Fruit fly (Drosophila melanogaster) whole organism, pupa: ENCODE measurements around the gene TfIIA-S.

Experiments
- CG14655 ChIP-seq: fragments of 200-800 bp; sonication (Bioruptor generic); optimal IDR thresholded peaks from 3 replicates; lab custom pipeline; 2017; ENCODE audit warnings: mild to moderate bottlenecking, missing biosample characterization, missing genetic modification reagents, missing genetic modification characterization
- CG17806 ChIP-seq: fragments of 200-800 bp; sonication (Bioruptor generic); optimal IDR thresholded peaks from 2 replicates; lab custom pipeline; 2018; ENCODE audit warnings: missing biosample characterization, mild to moderate bottlenecking, missing genetic modification characterization, moderate library complexity
- CG34367 ChIP-seq: fragments of 200-800 bp; sonication (Bioruptor generic); optimal IDR thresholded peaks from 2 replicates; lab custom pipeline; 2018; ENCODE audit warnings: missing biosample characterization, mild to moderate bottlenecking, missing genetic modification characterization
- CG4496 ChIP-seq: fragments of 200-800 bp; sonication (Bioruptor generic); IDR thresholded peaks from 3 replicates; pipeline ENCODE4 v1.3.6; 2022; ENCODE audit warnings: missing biosample characterization, missing genetic modification characterization
- CG9948 ChIP-seq: fragments of 200-800 bp; sonication (Bioruptor generic); optimal IDR thresholded peaks from 2 replicates; lab custom pipeline; 2018; ENCODE audit warnings: missing biosample characterization, mild to moderate bottlenecking, missing genetic modification characterization, moderate library complexity
- EcR ChIP-seq: fragments of 200-800 bp; sonication (Bioruptor generic); optimal IDR thresholded peaks from 3 replicates; lab custom pipeline; 2019; ENCODE audit warnings: missing biosample characterization, missing genetic modification characterization, mild to moderate bottlenecking, moderate library complexity, missing genetic modification reagents
- Ets98B ChIP-seq: fragments of 200-800 bp; sonication (Bioruptor generic); IDR thresholded peaks from 2 replicates; pipeline ENCODE4 v1.3.6; 2022; ENCODE audit warnings: missing biosample characterization, missing genetic modification characterization
- Pif1A ChIP-seq: fragments of 200-800 bp; sonication (Bioruptor generic); optimal IDR thresholded peaks from 3 replicates; lab custom pipeline; 2016; ENCODE audit warnings: missing biosample characterization, missing genetic modification characterization
- Pif1B ChIP-seq: fragments of 200-800 bp; sonication (Bioruptor generic); optimal IDR thresholded peaks from 3 replicates; lab custom pipeline; 2016; ENCODE audit warnings: missing biosample characterization, missing genetic modification characterization
- Snoo ChIP-seq: fragments of 200-800 bp; sonication (Bioruptor generic); optimal IDR thresholded peaks from 3 replicates; lab custom pipeline; 2017; ENCODE audit warnings: missing biosample characterization, mild to moderate bottlenecking, missing genetic modification characterization, inconsistent platforms
- fd96Ca ChIP-seq: fragments of 200-800 bp; sonication (Bioruptor generic); IDR thresholded peaks from 3 replicates; pipeline ENCODE4 v1.3.6; 2022; ENCODE audit warnings: missing biosample characterization, missing genetic modification characterization
- gl ChIP-seq: fragments of 200-800 bp; sonication (Bioruptor generic); optimal IDR thresholded peaks from 2 replicates; lab custom pipeline; 2018; ENCODE audit warnings: missing biosample characterization, mild to moderate bottlenecking, missing genetic modification characterization

dm6 chr3R:23887096-23887421, 3.8 kb downstream of the TfIIA-S start:
- TF ChIP-seq gl (tag; lab: Kevin White, UChicago) (peak; percentile 82), CG34367 (tag; lab: Kevin White, UChicago) (peak; percentile 93), Pif1A (peak; percentile 93), CG9948 (tag; lab: Kevin White, UChicago) (peak; percentile 97), CG17806 (tag; lab: Kevin White, UChicago) (peak; percentile 96), fd96Ca (GFP tag; lab: Robert Waterston, UW) (peak; percentile 91), Ets98B (GFP tag; lab: Robert Waterston, UW) (peak; percentile 98), EcR (GFP tag; lab: Kevin White, UChicago) (no peak), CG14655 (peak; percentile 98), Pif1B (GFP tag; lab: Kevin White, UChicago) (peak; percentile 88), Snoo (tag; lab: Kevin White, UChicago) (peak; percentile 87), CG4496 (peak; percentile 99)
